Worm (Caenorhabditis elegans): ENCODE measurements around the gene srxa-6.

srxa-6 gene

DNA sequence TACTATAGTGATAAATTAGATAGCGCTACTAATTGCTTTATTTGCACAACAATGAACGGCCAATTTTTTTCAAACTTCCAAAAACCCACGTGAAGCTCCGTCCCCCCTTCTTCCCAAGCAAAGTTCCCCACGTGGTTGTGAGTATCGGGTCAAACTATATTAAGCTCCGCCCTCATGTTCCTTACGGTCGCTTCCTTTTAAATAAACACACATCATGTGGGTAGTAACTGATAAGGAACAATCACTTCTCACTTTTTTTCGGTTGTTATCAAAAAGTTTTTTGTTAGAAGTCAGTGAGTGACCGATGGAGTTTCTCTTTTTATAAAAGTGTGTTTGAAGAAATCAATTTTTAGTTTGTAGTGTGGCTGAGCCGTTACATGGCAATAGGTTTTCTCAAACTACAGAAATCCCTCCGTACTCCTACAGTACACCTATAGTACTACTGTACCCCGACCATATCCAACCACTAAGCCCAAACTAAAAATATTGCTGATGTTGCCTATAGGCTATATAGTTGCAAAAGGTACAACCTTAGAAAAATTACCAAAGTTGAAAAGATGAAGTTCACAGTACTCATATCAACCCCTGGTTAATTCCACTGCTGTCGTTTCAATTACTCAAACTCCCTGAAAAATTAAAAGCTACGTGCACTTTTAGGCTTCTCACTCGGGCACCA is 22.3 kb upstream of the srxa-6 start:
- TF ChIP-seq unc-55 (GFP tag; optimal IDR thresholded peaks at IDR 0.05) (no peak), F13H6.1 (tag; optimal IDR thresholded peaks at IDR 0.05) (peak; percentile 81), gmeb-1 (tag; optimal IDR thresholded peaks at IDR 0.05) (peak; percentile 70), sem-4 (tag; optimal IDR thresholded peaks at IDR 0.05) (peak; percentile 6), mdl-1 (tag; optimal IDR thresholded peaks at IDR 0.05) (peak; percentile 48 to 77), sma-3 (GFP tag; optimal IDR thresholded peaks at IDR 0.05) (peak; percentile 63), fos-1 (tag; optimal IDR thresholded peaks at IDR 0.05) (peak; percentile 57), sma-9 (GFP tag; optimal IDR thresholded peaks at IDR 0.05) (peak; percentile 87), sma-9 (tag; optimal IDR thresholded peaks at IDR 0.05) (no peak), nhr-129 (tag; optimal IDR thresholded peaks at IDR 0.05) (peak; percentile 35), crh-2 (tag; optimal IDR thresholded peaks at IDR 0.05) (peak; percentile 55), unc-39 (tag; optimal IDR thresholded peaks at IDR 0.05) (no peak)

DNA sequence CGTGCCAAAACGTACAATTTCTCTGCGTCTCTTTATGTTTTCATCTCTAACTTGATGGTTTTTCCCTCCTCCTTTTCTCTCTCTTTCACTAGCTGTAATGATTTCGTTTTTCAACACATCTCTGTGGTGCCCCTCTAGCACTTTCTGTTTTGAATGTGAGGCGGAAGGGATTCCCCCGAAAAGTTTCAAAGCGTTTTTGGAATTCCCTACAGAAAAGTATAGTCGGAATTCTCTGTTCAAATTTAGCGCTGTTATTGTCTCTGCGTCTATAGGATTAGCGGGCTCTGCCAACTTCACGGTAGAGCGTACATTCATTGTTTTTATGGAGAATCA is 21.8 kb upstream of the srxa-6 start:
- no peak for TF ChIP-seq alr-1 (tag; optimal IDR thresholded peaks at IDR 0.05)
- peak; percentile 75 for TF ChIP-seq sma-9 (GFP tag; optimal IDR thresholded peaks at IDR 0.05)
- no peak for TF ChIP-seq sma-9 (tag; optimal IDR thresholded peaks at IDR 0.05)
- TF ChIP-seq mdl-1 (tag; optimal IDR thresholded peaks at IDR 0.05): peak in 1 of 2 experiments; percentile 77
- TF ChIP-seq elt-3 (tag; optimal IDR thresholded peaks at IDR 0.05): no peak
- TF ChIP-seq nhr-129 (tag; optimal IDR thresholded peaks at IDR 0.05): peak; percentile 92
- TF ChIP-seq peb-1 (tag; optimal IDR thresholded peaks at IDR 0.05): no peak
- no peak for TF ChIP-seq gmeb-1 (tag; optimal IDR thresholded peaks at IDR 0.05)
- TF ChIP-seq snpc-4 (tag; optimal IDR thresholded peaks at IDR 0.05): no peak
- no peak for TF ChIP-seq ceh-16 (tag; optimal IDR thresholded peaks at IDR 0.05)
- no peak for TF ChIP-seq elt-1 (tag; optimal IDR thresholded peaks at IDR 0.05)
- peak; percentile 82 for TF ChIP-seq C34F6.9 (tag; optimal IDR thresholded peaks at IDR 0.05)
- TF ChIP-seq zag-1 (tag; optimal IDR thresholded peaks at IDR 0.05): no peak
- TF ChIP-seq nhr-11 (tag; optimal IDR thresholded peaks at IDR 0.05): no peak
- peak; percentile 21 for TF ChIP-seq skn-1 (tag; optimal IDR thresholded peaks at IDR 0.05)
- peak; percentile 29 for TF ChIP-seq F13H6.1 (tag; optimal IDR thresholded peaks at IDR 0.05)
- no peak for TF ChIP-seq nhr-23 (tag; optimal IDR thresholded peaks at IDR 0.05)
- TF ChIP-seq blmp-1 (tag; optimal IDR thresholded peaks at IDR 0.05; ENCODE audit: insufficient read depth): peak; percentile 14
- TF ChIP-seq nhr-12 (tag; optimal IDR thresholded peaks at IDR 0.05): no peak
- peak; percentile 68 for TF ChIP-seq crh-2 (tag; optimal IDR thresholded peaks at IDR 0.05)
- TF ChIP-seq ztf-11 (tag; optimal IDR thresholded peaks at IDR 0.05): no peak
- no peak for TF ChIP-seq sma-3 (GFP tag; optimal IDR thresholded peaks at IDR 0.05)
- TF ChIP-seq nhr-237 (tag; optimal IDR thresholded peaks at IDR 0.05): no peak
- TF ChIP-seq nhr-25 (tag; optimal IDR thresholded peaks at IDR 0.05): peak; percentile 41
- TF ChIP-seq lin-11 (tag; optimal IDR thresholded peaks at IDR 0.05): no peak
- TF ChIP-seq nhr-10 (tag; optimal IDR thresholded peaks at IDR 0.05): no peak
- TF ChIP-seq nhr-6 (tag; optimal IDR thresholded peaks at IDR 0.05): no peak
- TF ChIP-seq ama-1 (optimal IDR thresholded peaks at IDR 0.05): peak; percentile 88
- no peak for TF ChIP-seq egl-27 (tag; optimal IDR thresholded peaks at IDR 0.05)
- no peak for TF ChIP-seq fos-1 (tag; optimal IDR thresholded peaks at IDR 0.05)
- no peak for TF ChIP-seq aly-2 (tag; optimal IDR thresholded peaks at IDR 0.05)
- no peak for TF ChIP-seq mbf-1 (tag; optimal IDR thresholded peaks at IDR 0.05)
- TF ChIP-seq Y55F3AM.14 (GFP tag; optimal IDR thresholded peaks at IDR 0.05): no peak
- no peak for TF ChIP-seq lin-13 (GFP tag; optimal IDR thresholded peaks at IDR 0.05)
- TF ChIP-seq lin-39 (tag; optimal IDR thresholded peaks at IDR 0.05): no peak
- no peak for TF ChIP-seq mab-5 (tag; optimal IDR thresholded peaks at IDR 0.05)
- no peak for TF ChIP-seq sem-4 (tag; optimal IDR thresholded peaks at IDR 0.05)
- TF ChIP-seq lsy-2 (tag; optimal IDR thresholded peaks at IDR 0.05): peak in 1 of 2 experiments; percentile 71
- TF ChIP-seq unc-39 (tag; optimal IDR thresholded peaks at IDR 0.05): no peak
- no peak for TF ChIP-seq dmd-4 (tag; optimal IDR thresholded peaks at IDR 0.05)
- TF ChIP-seq ztf-4 (tag; optimal IDR thresholded peaks at IDR 0.05): peak; percentile 85
- TF ChIP-seq R02D3.7 (tag; optimal IDR thresholded peaks at IDR 0.05): no peak
- TF ChIP-seq ztf-1 (GFP tag; conservative IDR thresholded peaks at IDR 0.05): no peak
- TF ChIP-seq unc-55 (GFP tag; optimal IDR thresholded peaks at IDR 0.05): peak; percentile 59
- no peak for TF ChIP-seq ceh-82 (tag; optimal IDR thresholded peaks at IDR 0.05)
- no peak for TF ChIP-seq unc-62 (GFP tag; optimal IDR thresholded peaks at IDR 0.05)
- no peak for TF ChIP-seq nhr-21 (tag; optimal IDR thresholded peaks at IDR 0.05)
- TF ChIP-seq nhr-77 (tag; optimal IDR thresholded peaks at IDR 0.05): no peak
- no peak for TF ChIP-seq ZK546.5 (tag; optimal IDR thresholded peaks at IDR 0.05)
